Fruit fly (Drosophila melanogaster): Measurements from ENCODE around the gene Rtnl2.

Gene Rtnl2

dm6 chr3R:7523594-7523993 lies 6.4 kb downstream of the Rtnl2 start, which contains the start of gene alpha-Est7:
TSS of gene alpha-Est7 (minus strand) at chr3R:7523753.
- peak; percentile 84 for TF ChIP-seq CrebA (GFP tag; optimal IDR thresholded peaks at IDR 0.05; ENCODE audit: borderline replicate concordance)
- peak; percentile 45 for TF ChIP-seq psq (GFP tag; optimal IDR thresholded peaks at IDR 0.05)
- TF ChIP-seq N (GFP tag; optimal IDR thresholded peaks at IDR 0.05) = no peak
- peak; percentile 31 for TF ChIP-seq Sp1 (GFP tag; optimal IDR thresholded peaks at IDR 0.05)
- TF ChIP-seq Rel (GFP tag; optimal IDR thresholded peaks at IDR 0.05) = peak; percentile 30
- peak; percentile 38 for TF ChIP-seq Rel (tag; optimal IDR thresholded peaks at IDR 0.05)
- no peak for TF ChIP-seq lola (GFP tag; optimal IDR thresholded peaks at IDR 0.05)
- TF ChIP-seq dsf (GFP tag; optimal IDR thresholded peaks at IDR 0.05; ENCODE audit: borderline replicate concordance) = no peak

- TF ChIP-seq CG9705 (GFP tag; optimal IDR thresholded peaks at IDR 0.05) (no peak), Hr78 (GFP tag; optimal IDR thresholded peaks at IDR 0.05) (no peak)
These were observed 7.6 kb downstream of the Rtnl2 start for dm6 chr3R:7522266-7522955.

DNA sequence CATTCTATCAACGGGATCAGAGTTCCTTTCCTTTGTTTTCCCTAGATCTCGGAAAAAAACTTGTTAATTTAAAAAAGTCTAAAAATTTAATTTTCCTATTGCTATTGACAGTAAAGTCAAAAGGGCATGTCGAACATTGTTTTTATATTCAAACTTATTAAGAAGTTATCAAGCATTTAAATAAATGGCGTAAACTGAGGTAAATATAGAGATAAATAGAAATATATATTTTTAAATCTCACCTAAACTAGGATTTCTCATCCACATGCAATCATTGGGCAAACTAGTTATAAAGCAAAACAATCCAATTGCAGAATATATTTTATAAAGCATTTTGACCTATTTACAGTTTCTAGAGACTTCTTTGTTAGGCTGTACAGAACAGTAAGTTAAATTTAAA lies 10.7 kb downstream of the Rtnl2 start, which contains the start of gene Ubc84D:
TSS of gene Ubc84D (minus strand) at position 101 of the 400 bp plus-strand sequence.
- TF ChIP-seq sage (GFP tag; optimal IDR thresholded peaks at IDR 0.05) (no peak), dsf (GFP tag; optimal IDR thresholded peaks at IDR 0.05; ENCODE audit: borderline replicate concordance) (no peak), foxo (GFP tag; optimal IDR thresholded peaks at IDR 0.05) (no peak), ey (GFP tag; optimal IDR thresholded peaks at IDR 0.05) (no peak), Hr83 (GFP tag; optimal IDR thresholded peaks at IDR 0.05; ENCODE audit: poor library complexity, severe bottlenecking) (no peak), brk (GFP tag; optimal IDR thresholded peaks at IDR 0.05) (no peak), woc (GFP tag; optimal IDR thresholded peaks at IDR 0.05) (no peak), CrebA (GFP tag; optimal IDR thresholded peaks at IDR 0.05; ENCODE audit: borderline replicate concordance) (no peak), dmrt93B (GFP tag; optimal IDR thresholded peaks at IDR 0.05) (no peak), psq (GFP tag; optimal IDR thresholded peaks at IDR 0.05) (no peak), HLH106 (tag; optimal IDR thresholded peaks at IDR 0.05) (no peak), fru (GFP tag; optimal IDR thresholded peaks at IDR 0.05) (no peak), pan (optimal IDR thresholded peaks at IDR 0.05) (no peak)

- TF ChIP-seq Hr78 (GFP tag; optimal IDR thresholded peaks at IDR 0.05) (no peak), h (GFP tag; optimal IDR thresholded peaks at IDR 0.05) (peak; percentile 17), Dif (GFP tag; optimal IDR thresholded peaks at IDR 0.05; ENCODE audit: partially characterized antibody) (peak; percentile 16), CrebA (GFP tag; optimal IDR thresholded peaks at IDR 0.05; ENCODE audit: borderline replicate concordance) (peak; percentile 38), Rel (GFP tag; optimal IDR thresholded peaks at IDR 0.05) (no peak), Rel (tag; optimal IDR thresholded peaks at IDR 0.05) (peak; percentile 38)
These were observed 14.4 kb downstream of the Rtnl2 start, which contains the start of gene alpha-Est8 for dm6 chr3R:7515599-7516069. TSS of gene alpha-Est8 (minus strand) at chr3R:7515670.

DNA sequence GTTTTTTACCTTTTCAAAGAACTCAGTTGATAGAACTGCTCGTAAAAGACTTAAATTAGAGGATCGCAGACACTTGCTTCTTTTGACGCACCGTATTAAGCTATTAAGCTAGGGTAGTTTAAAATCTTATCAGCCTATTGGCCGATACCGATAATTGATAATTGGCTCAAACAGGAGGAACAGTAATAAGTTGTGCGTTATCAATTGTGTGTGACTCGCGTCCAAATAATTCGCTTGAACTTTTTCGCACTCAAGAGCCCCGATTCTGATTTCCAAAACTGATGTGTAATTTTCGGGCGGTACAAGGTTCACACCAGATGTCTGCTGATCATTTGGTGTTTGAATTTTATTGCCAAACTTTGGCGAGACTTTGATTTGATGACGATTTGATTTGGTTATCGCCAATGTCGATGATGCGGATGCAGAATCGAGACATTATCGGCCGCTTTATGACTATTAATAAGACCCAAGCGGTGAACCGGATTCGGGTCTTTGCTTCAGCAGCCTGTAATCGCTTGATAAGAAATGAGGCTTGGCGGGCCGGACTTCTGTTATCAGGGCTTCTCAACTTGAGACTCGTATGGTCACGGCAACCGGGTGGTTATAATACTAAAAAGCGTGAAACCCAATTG lies 15.7 kb downstream of the Rtnl2 start:
- no peak for TF ChIP-seq CG9705 (GFP tag; optimal IDR thresholded peaks at IDR 0.05)
- peak; percentile 15 for TF ChIP-seq Hnf4 (GFP tag; optimal IDR thresholded peaks at IDR 0.05)
- no peak for TF ChIP-seq Abd-B (GFP tag; optimal IDR thresholded peaks at IDR 0.05)
- no peak for TF ChIP-seq pan (optimal IDR thresholded peaks at IDR 0.05)
- TF ChIP-seq Vsx2 (GFP tag; optimal IDR thresholded peaks at IDR 0.05; ENCODE audit: partially characterized antibody) = no peak
- TF ChIP-seq Hr78 (GFP tag; optimal IDR thresholded peaks at IDR 0.05) = no peak
- no peak for TF ChIP-seq foxo (GFP tag; optimal IDR thresholded peaks at IDR 0.05)
- no peak for TF ChIP-seq Myc (optimal IDR thresholded peaks at IDR 0.05)
- TF ChIP-seq woc (GFP tag; optimal IDR thresholded peaks at IDR 0.05) = no peak

DNA sequence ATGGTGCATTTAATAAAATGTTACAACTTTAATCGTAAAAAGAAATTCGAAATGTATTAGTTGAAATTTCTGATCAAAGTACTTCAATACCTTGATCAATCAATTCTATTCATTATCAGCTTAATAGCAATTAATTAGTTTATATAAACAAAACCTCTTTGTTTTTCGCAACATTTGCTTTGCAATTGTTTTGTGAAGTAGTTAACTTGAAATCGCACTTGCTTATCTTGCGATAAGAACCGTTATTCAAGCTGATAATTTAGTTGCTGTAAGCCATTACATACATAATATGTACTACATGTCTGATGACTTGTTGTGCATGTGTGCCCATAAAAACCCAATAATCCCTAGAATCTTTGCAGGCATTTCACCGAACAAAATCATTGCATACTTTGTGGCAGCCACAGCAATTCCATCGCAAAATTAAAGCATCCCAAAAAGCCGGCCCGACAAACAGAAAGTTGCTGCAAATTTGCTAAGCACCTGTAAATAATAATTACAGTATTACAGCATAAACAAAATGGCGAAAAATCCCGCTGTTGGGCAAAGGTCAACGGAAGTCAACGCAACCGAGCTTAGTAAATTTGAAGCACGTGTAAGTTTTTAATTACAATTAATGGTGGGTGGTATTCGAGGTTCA lies 21.7 kb downstream of the Rtnl2 start:
- TF ChIP-seq Hr78 (GFP tag; optimal IDR thresholded peaks at IDR 0.05) = no peak
- no peak for TF ChIP-seq sv (GFP tag; optimal IDR thresholded peaks at IDR 0.05)
- TF ChIP-seq HLH106 (tag; optimal IDR thresholded peaks at IDR 0.05) = no peak
- TF ChIP-seq fru (GFP tag; optimal IDR thresholded peaks at IDR 0.05) = no peak
- no peak for TF ChIP-seq Hnf4 (GFP tag; optimal IDR thresholded peaks at IDR 0.05)
- TF ChIP-seq brk (GFP tag; optimal IDR thresholded peaks at IDR 0.05) = no peak
- no peak for TF ChIP-seq ey (GFP tag; optimal IDR thresholded peaks at IDR 0.05)
- TF ChIP-seq dmrt93B (GFP tag; optimal IDR thresholded peaks at IDR 0.05) = no peak
- TF ChIP-seq psq (GFP tag; optimal IDR thresholded peaks at IDR 0.05) = no peak
- TF ChIP-seq N (GFP tag; optimal IDR thresholded peaks at IDR 0.05) = peak; percentile 69
- peak; percentile 86 for TF ChIP-seq Myc (optimal IDR thresholded peaks at IDR 0.05)
- TF ChIP-seq tai (GFP tag; optimal IDR thresholded peaks at IDR 0.05) = no peak
- no peak for TF ChIP-seq Jra (GFP tag; optimal IDR thresholded peaks at IDR 0.05)
- TF ChIP-seq foxo (GFP tag; optimal IDR thresholded peaks at IDR 0.05) = no peak
- TF ChIP-seq Sp1 (GFP tag; optimal IDR thresholded peaks at IDR 0.05) = no peak
- no peak for TF ChIP-seq woc (GFP tag; optimal IDR thresholded peaks at IDR 0.05)
- no peak for TF ChIP-seq CG32264 (GFP tag; optimal IDR thresholded peaks at IDR 0.05)
- TF ChIP-seq lola (GFP tag; optimal IDR thresholded peaks at IDR 0.05) = peak; percentile 86
- no peak for TF ChIP-seq Dfd (GFP tag; optimal IDR thresholded peaks at IDR 0.05)
- no peak for TF ChIP-seq Hr83 (GFP tag; optimal IDR thresholded peaks at IDR 0.05; ENCODE audit: poor library complexity, severe bottlenecking)
- peak; percentile 36 for TF ChIP-seq Dif (GFP tag; optimal IDR thresholded peaks at IDR 0.05; ENCODE audit: partially characterized antibody)
- TF ChIP-seq Rel (GFP tag; optimal IDR thresholded peaks at IDR 0.05) = no peak
- TF ChIP-seq Rel (tag; optimal IDR thresholded peaks at IDR 0.05) = no peak
- TF ChIP-seq dl (GFP tag; optimal IDR thresholded peaks at IDR 0.05; ENCODE audit: insufficient read depth in 1 of 2, partially characterized antibody in 2 of 2) = no peak
- no peak for TF ChIP-seq GATAd (GFP tag; optimal IDR thresholded peaks at IDR 0.05)

Measured in whole organism, wandering third instar larva.